Worm (Caenorhabditis elegans) whole organism, L4/young adult: ENCODE data around the gene mrps-14.

ENCODE experiments used
- dao-5 ChIP-seq: sonication (generic microtip); optimal IDR thresholded peaks from 2 replicates; lab custom pipeline; 2016; ENCODE audit warnings: missing genotype, missing genetic modification characterization, moderate library complexity, missing compliant biosample characterization
- him-1 ChIP-seq: sonication (generic microtip); optimal IDR thresholded peaks from 2 replicates; lab custom pipeline; 2016; ENCODE audit warnings: missing genotype, missing genetic modification reagents, missing genetic modification characterization, missing compliant biosample characterization

DNA sequence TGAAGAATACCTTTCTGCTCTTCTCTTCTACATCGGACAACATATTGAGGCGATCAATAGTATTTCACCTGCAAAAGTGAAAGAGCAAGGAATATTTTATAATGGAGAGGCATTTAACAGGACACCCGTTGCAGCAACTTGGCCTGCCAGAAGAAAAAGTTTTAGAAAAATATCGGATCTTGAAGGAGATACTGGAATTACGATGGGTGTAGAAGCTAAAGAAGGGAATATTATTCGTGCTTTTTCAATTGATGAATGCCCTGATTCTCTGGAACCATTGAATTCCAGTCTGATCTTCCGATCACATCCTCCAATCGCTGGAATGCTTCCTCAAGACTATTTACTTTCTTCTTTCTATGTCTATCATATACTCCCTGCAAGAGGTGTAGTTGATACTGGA, 19.0 kb upstream of the mrps-14 start:
- TF ChIP-seq him-1 (tag; lab: Kevin White, UChicago) (no peak), dao-5 (tag; lab: Kevin White, UChicago) (no peak)
